ENCODE assay signal across 1 fruit fly cellular context in the genomic region with DNA sequence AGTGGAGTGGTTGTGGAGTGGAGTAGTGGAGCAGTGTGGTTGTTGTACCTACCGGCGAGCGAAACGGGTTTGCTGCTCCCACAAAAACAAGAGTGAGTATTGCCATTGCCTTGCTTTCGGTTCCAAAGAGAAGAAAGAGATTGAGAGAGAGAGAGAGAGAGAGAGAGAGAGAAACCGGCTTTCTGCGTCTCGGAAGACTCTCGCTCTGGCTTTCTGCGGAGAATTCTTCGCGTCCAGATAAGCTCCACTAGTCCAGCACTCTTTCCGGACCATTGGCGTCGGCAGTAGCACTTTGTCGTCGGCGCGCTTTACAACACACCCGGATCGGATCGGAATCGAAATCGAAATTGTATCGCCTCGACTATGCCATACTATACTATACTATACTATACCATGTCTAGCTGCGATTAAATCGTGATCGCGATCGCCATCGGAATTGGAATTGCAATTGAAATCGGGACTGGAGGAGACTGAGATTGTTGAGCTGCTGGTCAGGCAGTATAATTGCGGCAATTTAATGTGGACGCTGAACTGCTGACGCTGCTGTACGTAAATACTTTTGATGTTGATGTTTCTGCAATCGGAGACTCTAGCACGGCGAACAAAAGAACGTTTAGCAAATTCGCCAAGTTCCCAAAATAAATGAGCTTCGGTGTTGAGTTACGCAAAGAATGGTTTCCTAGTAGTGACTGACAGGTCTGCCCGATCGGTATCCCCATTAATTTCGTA.
TF ChIP-seq lines count a peak whose summit lies in the region.

Gene Cad86C (plus strand): TSS at position 284 of the 729 bp plus-strand sequence.

TF ChIP-seq in whole organism, embryonic, 481 proteins besides CTCF, POLR2A, EP300 and RAD21 (continued from another document and continues in another):
- TF ChIP-seq pho (GFP tag; optimal IDR thresholded peaks at IDR 0.05; lab: Kevin White, UChicago) (no peak), HLHmδ (GFP tag; optimal IDR thresholded peaks at IDR 0.05; lab: Kevin White, UChicago) (no peak), usp (GFP tag; optimal IDR thresholded peaks at IDR 0.05; lab: Kevin White, UChicago) (no peak), D (optimal IDR thresholded peaks at IDR 0.05; lab: Kevin White, UChicago) (no peak), D (GFP tag; optimal IDR thresholded peaks at IDR 0.05; lab: Kevin White, UChicago) (no peak), chinmo (GFP tag; IDR thresholded peaks at IDR 0.05; lab: Robert Waterston, UW; ENCODE audit: partially characterized antibody) (no peak), CG6791 (GFP tag; IDR thresholded peaks at IDR 0.05; lab: Robert Waterston, UW; ENCODE audit: partially characterized antibody) (peak; percentile 63; the same call in 2 of the 3 replicates), CG10147 (GFP tag; optimal IDR thresholded peaks at IDR 0.05; lab: Kevin White, UChicago) (no peak), ab (GFP tag; optimal IDR thresholded peaks at IDR 0.05; lab: Kevin White, UChicago) (no peak), crp (GFP tag; optimal IDR thresholded peaks at IDR 0.05; lab: Kevin White, UChicago) (no peak), Sox100B (GFP tag; optimal IDR thresholded peaks at IDR 0.05; lab: Kevin White, UChicago) (no peak), ewg (GFP tag; optimal IDR thresholded peaks at IDR 0.05; lab: Kevin White, UChicago) (no peak), CG6854 (GFP tag; optimal IDR thresholded peaks at IDR 0.05; lab: Kevin White, UChicago) (peak; percentile 5), E2f1 (GFP tag; IDR thresholded peaks at IDR 0.05; lab: Robert Waterston, UW) (no peak), repo (GFP tag; optimal IDR thresholded peaks at IDR 0.05; lab: Kevin White, UChicago) (no peak), Dfd (GFP tag; optimal IDR thresholded peaks at IDR 0.05; lab: Kevin White, UChicago) (no peak), CG15479 (GFP tag; optimal IDR thresholded peaks at IDR 0.05; lab: Kevin White, UChicago) (no peak), CG17186 (GFP tag; optimal IDR thresholded peaks at IDR 0.05; lab: Kevin White, UChicago) (no peak), unpg (GFP tag; optimal IDR thresholded peaks at IDR 0.05; lab: Kevin White, UChicago) (no peak), odd (GFP tag; optimal IDR thresholded peaks at IDR 0.05; lab: Kevin White, UChicago) (no peak), CG16863 (GFP tag; optimal IDR thresholded peaks at IDR 0.05; lab: Kevin White, UChicago) (no peak), hth (optimal IDR thresholded peaks at IDR 0.05; lab: Kevin White, UChicago) (no peak), sisA (GFP tag; IDR thresholded peaks at IDR 0.05; lab: Robert Waterston, UW) (no peak), TFAM (GFP tag; optimal IDR thresholded peaks at IDR 0.05; lab: Kevin White, UChicago) (no peak), Max (GFP tag; optimal IDR thresholded peaks at IDR 0.05; lab: Kevin White, UChicago) (no peak), CG17912 (GFP tag; optimal IDR thresholded peaks at IDR 0.05; lab: Kevin White, UChicago) (no peak), Rfx (GFP tag; IDR thresholded peaks at IDR 0.05; lab: Robert Waterston, UW) (peak; percentile 50; the same call in 1 of the 2 replicates), CG8359 (GFP tag; optimal IDR thresholded peaks at IDR 0.05; lab: Kevin White, UChicago; ENCODE audit: borderline replicate concordance) (no peak), zfh1 (GFP tag; IDR thresholded peaks at IDR 0.05; lab: Robert Waterston, UW) (no peak), Ets97D (GFP tag; optimal IDR thresholded peaks at IDR 0.05; lab: Kevin White, UChicago) (no peak), pnt (GFP tag; optimal IDR thresholded peaks at IDR 0.05; lab: Kevin White, UChicago) (no peak), eyg (GFP tag; optimal IDR thresholded peaks at IDR 0.05; lab: Kevin White, UChicago) (peak; percentile 0), pita (GFP tag; optimal IDR thresholded peaks at IDR 0.05; lab: Kevin White, UChicago) (no peak), jing (GFP tag; optimal IDR thresholded peaks at IDR 0.05; lab: Kevin White, UChicago) (no peak), Ssrp (tag; optimal IDR thresholded peaks at IDR 0.05; lab: Kevin White, UChicago) (no peak), CG10462 (GFP tag; optimal IDR thresholded peaks at IDR 0.05; lab: Kevin White, UChicago) (no peak), Elba2 (GFP tag; optimal IDR thresholded peaks at IDR 0.05; lab: Kevin White, UChicago) (no peak), fd3F (GFP tag; optimal IDR thresholded peaks at IDR 0.05; lab: Kevin White, UChicago) (no peak), Neu2 (GFP tag; optimal IDR thresholded peaks at IDR 0.05; lab: Kevin White, UChicago; ENCODE audit: borderline replicate concordance) (no peak), CG1832 (GFP tag; optimal IDR thresholded peaks at IDR 0.05; lab: Kevin White, UChicago) (no peak), Doc3 (GFP tag; IDR thresholded peaks at IDR 0.05; lab: Robert Waterston, UW; ENCODE audit: partially characterized antibody) (0 out of 3 replicates have a peak, but pooled peaks have one; percentile 61), Hr3 (GFP tag; optimal IDR thresholded peaks at IDR 0.05; lab: Kevin White, UChicago) (no peak), CG1647 (GFP tag; optimal IDR thresholded peaks at IDR 0.05; lab: Kevin White, UChicago) (no peak), Sry-δ (GFP tag; optimal IDR thresholded peaks at IDR 0.05; lab: Kevin White, UChicago) (no peak), CG2875 (GFP tag; optimal IDR thresholded peaks at IDR 0.05; lab: Kevin White, UChicago) (no peak), zfh2 (GFP tag; optimal IDR thresholded peaks at IDR 0.05; lab: Kevin White, UChicago) (no peak), run (tag; optimal IDR thresholded peaks at IDR 0.05; lab: Kevin White, UChicago) (no peak), nom (GFP tag; optimal IDR thresholded peaks at IDR 0.05; lab: Kevin White, UChicago) (peak; percentile 85), ttk (GFP tag; IDR thresholded peaks at IDR 0.05; lab: Robert Waterston, UW) (no peak), CG16813 (GFP tag; IDR thresholded peaks at IDR 0.05; lab: Robert Waterston, UW; ENCODE audit: partially characterized antibody) (peak; percentile 47; the same call in 1 of the 3 replicates), CG12769 (tag; optimal IDR thresholded peaks at IDR 0.05; lab: Kevin White, UChicago) (peak; percentile 91), CG6683 (GFP tag; optimal IDR thresholded peaks at IDR 0.05; lab: Kevin White, UChicago) (no peak), CG18619 (GFP tag; optimal IDR thresholded peaks at IDR 0.05; lab: Kevin White, UChicago) (no peak), BtbVII (GFP tag; optimal IDR thresholded peaks at IDR 0.05; lab: Kevin White, UChicago) (peak; percentile 13), CG4707 (GFP tag; optimal IDR thresholded peaks at IDR 0.05; lab: Kevin White, UChicago) (no peak), chn (GFP tag; optimal IDR thresholded peaks at IDR 0.05; lab: Kevin White, UChicago) (no peak), mam (GFP tag; optimal IDR thresholded peaks at IDR 0.05; lab: Kevin White, UChicago) (no peak), CG17612 (GFP tag; IDR thresholded peaks at IDR 0.05; lab: Robert Waterston, UW) (no peak), kah (GFP tag; optimal IDR thresholded peaks at IDR 0.05; lab: Kevin White, UChicago) (no peak), so (GFP tag; IDR thresholded peaks at IDR 0.05; lab: Robert Waterston, UW) (peak; percentile 21; the same call in 1 of the 3 replicates), CG17361 (GFP tag; IDR thresholded peaks at IDR 0.05; lab: Robert Waterston, UW) (no peak), klu (GFP tag; IDR thresholded peaks at IDR 0.05; lab: Robert Waterston, UW) (no peak), chif (GFP tag; optimal IDR thresholded peaks at IDR 0.05; lab: Kevin White, UChicago) (no peak), nerfin-2 (GFP tag; IDR thresholded peaks at IDR 0.05; lab: Robert Waterston, UW; ENCODE audit: partially characterized antibody) (peak; percentile 52; the same call in 1 of the 2 replicates), vfl (GFP tag; optimal IDR thresholded peaks at IDR 0.05; lab: Kevin White, UChicago) (no peak), CG9876 (GFP tag; optimal IDR thresholded peaks at IDR 0.05; lab: Kevin White, UChicago) (no peak), lab (GFP tag; optimal IDR thresholded peaks at IDR 0.05; lab: Kevin White, UChicago) (peak; percentile 21), z (GFP tag; IDR thresholded peaks at IDR 0.05; lab: Robert Waterston, UW) (peak; percentile 86), Six4 (GFP tag; optimal IDR thresholded peaks at IDR 0.05; lab: Kevin White, UChicago) (no peak), CG6765 (GFP tag; optimal IDR thresholded peaks at IDR 0.05; lab: Kevin White, UChicago) (peak; percentile 2), CG5180 (GFP tag; optimal IDR thresholded peaks at IDR 0.05; lab: Kevin White, UChicago) (peak; percentile 43), CG3163 (GFP tag; optimal IDR thresholded peaks at IDR 0.05; lab: Kevin White, UChicago) (peak; percentile 23), pfk (GFP tag; optimal IDR thresholded peaks at IDR 0.05; lab: Kevin White, UChicago) (no peak), Xbp1 (GFP tag; optimal IDR thresholded peaks at IDR 0.05; lab: Kevin White, UChicago) (no peak), CG8281 (tag; optimal IDR thresholded peaks at IDR 0.05; lab: Kevin White, UChicago) (no peak), eve (GFP tag; optimal IDR thresholded peaks at IDR 0.05; lab: Kevin White, UChicago) (no peak), Spps (tag; optimal IDR thresholded peaks at IDR 0.05; lab: Kevin White, UChicago) (no peak), ara (GFP tag; IDR thresholded peaks at IDR 0.05; lab: Robert Waterston, UW) (no peak), ind (GFP tag; optimal IDR thresholded peaks at IDR 0.05; lab: Kevin White, UChicago) (no peak), Trl (optimal IDR thresholded peaks at IDR 0.05; lab: Kevin White, UChicago) (peak; percentile 95 to 96), Trl (GFP tag; optimal IDR thresholded peaks at IDR 0.05; lab: Kevin White, UChicago) (no peak), CG12299 (tag; optimal IDR thresholded peaks at IDR 0.05; lab: Kevin White, UChicago) (no peak), CG3995 (GFP tag; optimal IDR thresholded peaks at IDR 0.05; lab: Kevin White, UChicago) (no peak), Doc2 (GFP tag; IDR thresholded peaks at IDR 0.05; lab: Robert Waterston, UW) (no peak), ham (GFP tag; IDR thresholded peaks at IDR 0.05; lab: Robert Waterston, UW) (no peak), toy (GFP tag; IDR thresholded peaks at IDR 0.05; lab: Robert Waterston, UW) (no peak), gfzf (GFP tag; optimal IDR thresholded peaks at IDR 0.05; lab: Kevin White, UChicago) (no peak), hb (GFP tag; IDR thresholded peaks at IDR 0.05; lab: Robert Waterston, UW; ENCODE audit: partially characterized antibody) (no peak), CG18764 (GFP tag; optimal IDR thresholded peaks at IDR 0.05; lab: Kevin White, UChicago) (no peak), seq (GFP tag; IDR thresholded peaks at IDR 0.05; lab: Robert Waterston, UW) (no peak; the same call in 1 of the 2 replicates), CG15514 (GFP tag; optimal IDR thresholded peaks at IDR 0.05; lab: Kevin White, UChicago) (no peak), sens (GFP tag; lab: Kevin White, UChicago) (peak; percentile 64), CG8944 (GFP tag; optimal IDR thresholded peaks at IDR 0.05; lab: Kevin White, UChicago) (no peak), CG1602 (GFP tag; optimal IDR thresholded peaks at IDR 0.05; lab: Kevin White, UChicago) (no peak), Asciz (GFP tag; optimal IDR thresholded peaks at IDR 0.05; lab: Kevin White, UChicago) (peak; percentile 11), pb (GFP tag; optimal IDR thresholded peaks at IDR 0.05; lab: Kevin White, UChicago) (no peak), CG2116 (GFP tag; optimal IDR thresholded peaks at IDR 0.05; lab: Kevin White, UChicago) (no peak), Hmr (GFP tag; optimal IDR thresholded peaks at IDR 0.05; lab: Kevin White, UChicago) (no peak), Pdp1 (GFP tag; optimal IDR thresholded peaks at IDR 0.05; lab: Kevin White, UChicago) (no peak), zen2 (GFP tag; IDR thresholded peaks at IDR 0.05; lab: Robert Waterston, UW; ENCODE audit: partially characterized antibody) (peak; percentile 71; the same call in 2 of the 3 replicates), CG15269 (tag; optimal IDR thresholded peaks at IDR 0.05; lab: Kevin White, UChicago) (no peak), CG30403 (GFP tag; optimal IDR thresholded peaks at IDR 0.05; lab: Kevin White, UChicago) (no peak), CG7963 (GFP tag; IDR thresholded peaks at IDR 0.05; lab: Robert Waterston, UW; ENCODE audit: partially characterized antibody) (0 out of 3 replicates have a peak, but pooled peaks have one; percentile 40), twi (tag; optimal IDR thresholded peaks at IDR 0.05; lab: Kevin White, UChicago) (no peak), CG5245 (GFP tag; optimal IDR thresholded peaks at IDR 0.05; lab: Kevin White, UChicago) (no peak), CG8388 (GFP tag; optimal IDR thresholded peaks at IDR 0.05; lab: Kevin White, UChicago) (no peak), Fer3 (tag; optimal IDR thresholded peaks at IDR 0.05; lab: Kevin White, UChicago) (no peak), CoRest (tag; optimal IDR thresholded peaks at IDR 0.05; lab: Kevin White, UChicago) (no peak), zen (tag; optimal IDR thresholded peaks at IDR 0.05; lab: Kevin White, UChicago) (no peak), dimm (GFP tag; IDR thresholded peaks at IDR 0.05; lab: Robert Waterston, UW) (no peak), pan (optimal IDR thresholded peaks at IDR 0.05; lab: Kevin White, UChicago) (no peak), pan (GFP tag; optimal IDR thresholded peaks at IDR 0.05 in 1 of 2, IDR thresholded peaks at IDR 0.05 in 1 of 2) (peak in 1 of 2 experiments; percentile 19), CG31365 (tag; optimal IDR thresholded peaks at IDR 0.05; lab: Kevin White, UChicago) (no peak), H2.0 (GFP tag; IDR thresholded peaks at IDR 0.05; lab: Robert Waterston, UW) (no peak), Usf (GFP tag; optimal IDR thresholded peaks at IDR 0.05; lab: Kevin White, UChicago) (no peak), CkIIα-i1 (GFP tag; IDR thresholded peaks at IDR 0.05; lab: Robert Waterston, UW) (no peak), Lim3 (GFP tag; IDR thresholded peaks at IDR 0.05; lab: Robert Waterston, UW) (no peak), Xrp1 (GFP tag; IDR thresholded peaks at IDR 0.05; lab: Robert Waterston, UW) (peak; percentile 6; the same call in 1 of the 2 replicates), insv (GFP tag; optimal IDR thresholded peaks at IDR 0.05; lab: Kevin White, UChicago) (no peak), pzg (GFP tag; optimal IDR thresholded peaks at IDR 0.05; lab: Kevin White, UChicago) (no peak), bcd (GFP tag; optimal IDR thresholded peaks at IDR 0.05; lab: Kevin White, UChicago) (no peak), Deaf1 (tag; optimal IDR thresholded peaks at IDR 0.05; lab: Kevin White, UChicago) (peak; percentile 31), bsh (GFP tag; optimal IDR thresholded peaks at IDR 0.05; lab: Kevin White, UChicago) (peak in 1 of 2 experiments; percentile 43), Sry-β (GFP tag; optimal IDR thresholded peaks at IDR 0.05; lab: Kevin White, UChicago) (no peak), ranshi (GFP tag; IDR thresholded peaks at IDR 0.05; lab: Robert Waterston, UW) (no peak), CG1233 (GFP tag; optimal IDR thresholded peaks at IDR 0.05; lab: Kevin White, UChicago) (no peak)
